Worm (Caenorhabditis elegans) whole organism, late embryonic: Measurements from ENCODE around the gene F16B4.7.

Experiments used
- C38D4.7 ChIP-seq: fragments of 200-800 bp; sonication (Bioruptor generic); optimal IDR thresholded peaks from 2 replicates; lab custom pipeline; 2018; ENCODE audit warnings: mild to moderate bottlenecking, missing genetic modification characterization, moderate library complexity, missing compliant biosample characterization
- F13H6.1 ChIP-seq: sonication (generic microtip); optimal IDR thresholded peaks from 2 replicates; lab custom pipeline; 2016; ENCODE audit warnings: missing genetic modification characterization, missing compliant biosample characterization
- K02D7.2 ChIP-seq: sonication (generic microtip); optimal IDR thresholded peaks from 2 replicates; lab custom pipeline; 2017; ENCODE audit warnings: mild to moderate bottlenecking, missing genetic modification characterization, missing compliant biosample characterization
- K09A11.1 ChIP-seq: sonication (generic microtip); optimal IDR thresholded peaks from 2 replicates; lab custom pipeline; 2017; ENCODE audit warnings: antibody characterized with exemption, mild to moderate bottlenecking, missing genetic modification characterization, missing compliant biosample characterization; ENCODE audit not compliant: insufficient read depth
- ahr-1 ChIP-seq: sonication (generic microtip); optimal IDR thresholded peaks from 2 replicates; lab custom pipeline; 2016; ENCODE audit warnings: missing genetic modification characterization, missing compliant biosample characterization
- ceh-24 ChIP-seq: sonication (generic microtip); optimal IDR thresholded peaks from 2 replicates; lab custom pipeline; 2016; ENCODE audit warnings: mild to moderate bottlenecking, missing genetic modification characterization, missing compliant biosample characterization
- ceh-30 ChIP-seq: fragments of 150-350 bp; optimal IDR thresholded peaks from 2 replicates; lab custom pipeline; 2014; ENCODE audit warnings: missing biosample characterization, missing genetic modification characterization
- ceh-34 ChIP-seq: sonication (generic microtip); optimal IDR thresholded peaks from 2 replicates; lab custom pipeline; 2016; ENCODE audit warnings: mild to moderate bottlenecking, missing genetic modification characterization, missing compliant biosample characterization
- ceh-45 ChIP-seq: fragments of 200-800 bp; sonication (Bioruptor generic); IDR thresholded peaks from 2 replicates; pipeline ENCODE4 v1.3.6; 2022; ENCODE audit warnings: missing genetic modification reagents, missing genetic modification characterization, missing compliant biosample characterization
- ceh-48 ChIP-seq: sonication (generic microtip); optimal IDR thresholded peaks from 2 replicates; lab custom pipeline; 2016; ENCODE audit warnings: missing genetic modification characterization, inconsistent platforms, missing compliant biosample characterization
- che-1 ChIP-seq: sonication (generic microtip); optimal IDR thresholded peaks from 2 replicates; lab custom pipeline; 2016; ENCODE audit warnings: mild to moderate bottlenecking, missing genetic modification characterization, missing compliant biosample characterization
- dmd-4 ChIP-seq: sonication (generic microtip); optimal IDR thresholded peaks from 2 replicates; lab custom pipeline; 2016; ENCODE audit warnings: borderline replicate concordance, missing genetic modification characterization, missing compliant biosample characterization
- dve-1 ChIP-seq: sonication (generic microtip); optimal IDR thresholded peaks from 2 replicates; lab custom pipeline; 2017; ENCODE audit warnings: antibody characterized with exemption, mild to moderate bottlenecking, missing genetic modification characterization, missing compliant biosample characterization
- elt-2 ChIP-seq: sonication (generic microtip); optimal IDR thresholded peaks from 2 replicates; lab custom pipeline; 2016; ENCODE audit warnings: missing genetic modification reagents, missing genetic modification characterization, missing compliant biosample characterization
- ets-4 ChIP-seq: sonication (generic microtip); optimal IDR thresholded peaks from 2 replicates; lab custom pipeline; 2016; ENCODE audit warnings: missing genetic modification characterization, missing compliant biosample characterization
- fax-1 ChIP-seq: sonication (generic microtip); optimal IDR thresholded peaks from 2 replicates; lab custom pipeline; 2016; ENCODE audit warnings: missing genotype, missing genetic modification characterization, missing compliant biosample characterization
- fkh-10 ChIP-seq: fragments of 150-350 bp; optimal IDR thresholded peaks from 2 replicates; lab custom pipeline; 2014; ENCODE audit warnings: missing biosample characterization, missing genetic modification reagents, missing genetic modification characterization
- hlh-13 ChIP-seq: fragments of 200-800 bp; sonication (Bioruptor generic); optimal IDR thresholded peaks from 2 replicates; lab custom pipeline; 2018; ENCODE audit warnings: mild to moderate bottlenecking, missing genetic modification characterization, missing compliant biosample characterization
- hlh-15 ChIP-seq: sonication (generic microtip); optimal IDR thresholded peaks from 2 replicates; lab custom pipeline; 2016; ENCODE audit warnings: missing genetic modification characterization, missing compliant biosample characterization
- hlh-30 ChIP-seq: sonication (generic microtip); optimal IDR thresholded peaks from 2 replicates; lab custom pipeline; 2017; ENCODE audit warnings: antibody characterized with exemption, missing genetic modification characterization, missing compliant biosample characterization; ENCODE audit not compliant: insufficient read depth
- hlh-6 ChIP-seq: sonication (generic microtip); optimal IDR thresholded peaks from 2 replicates; lab custom pipeline; 2016; ENCODE audit warnings: missing genotype, missing genetic modification characterization, missing compliant biosample characterization
- madf-2 ChIP-seq: sonication (generic microtip); optimal IDR thresholded peaks from 2 replicates; lab custom pipeline; 2017; ENCODE audit warnings: missing genetic modification characterization, missing compliant biosample characterization
- nfya-1 ChIP-seq: sonication (generic microtip); optimal IDR thresholded peaks from 2 replicates; lab custom pipeline; 2017; ENCODE audit warnings: missing genetic modification characterization, mild to moderate bottlenecking, missing compliant biosample characterization, antibody characterized with exemption, moderate library complexity
- npax-4 ChIP-seq: sonication (generic microtip); optimal IDR thresholded peaks from 2 replicates; lab custom pipeline; 2016; ENCODE audit warnings: missing genetic modification characterization, missing compliant biosample characterization
- pag-3 ChIP-seq: sonication (generic microtip); optimal IDR thresholded peaks from 2 replicates; lab custom pipeline; 2016; ENCODE audit warnings: missing compliant biosample characterization, missing genetic modification characterization, borderline replicate concordance
- pat-9 ChIP-seq: fragments of 200-800 bp; sonication (Bioruptor generic); optimal IDR thresholded peaks from 2 replicates; lab custom pipeline; 2018; ENCODE audit warnings: mild to moderate bottlenecking, missing genetic modification characterization, moderate library complexity, missing compliant biosample characterization
- pax-1 ChIP-seq: fragments of 150-350 bp; optimal IDR thresholded peaks from 2 replicates; lab custom pipeline; 2014; ENCODE audit warnings: missing biosample characterization, missing genetic modification characterization
- pha-4 ChIP-seq: fragments of 150-350 bp; optimal IDR thresholded peaks from 2 replicates; lab custom pipeline; 2018; ENCODE audit warnings: missing biosample characterization, missing genetic modification reagents, missing genetic modification characterization
- pqm-1 ChIP-seq: sonication (generic microtip); optimal IDR thresholded peaks from 2 replicates; lab custom pipeline; 2016; ENCODE audit warnings: missing genetic modification characterization, missing compliant biosample characterization
- ref-2 ChIP-seq: sonication (generic microtip); optimal IDR thresholded peaks from 2 replicates; lab custom pipeline; 2016; ENCODE audit warnings: missing genetic modification characterization, missing compliant biosample characterization
- sox-2 ChIP-seq: fragments of 200-800 bp; sonication (Bioruptor generic); IDR thresholded peaks from 2 replicates; pipeline ENCODE4 v1.3.6; 2022; ENCODE audit warnings: missing genetic modification reagents, missing genetic modification characterization, missing compliant biosample characterization
- sox-4 ChIP-seq: sonication (generic microtip); optimal IDR thresholded peaks from 2 replicates; lab custom pipeline; 2017; ENCODE audit warnings: mild to moderate bottlenecking, missing genetic modification characterization, inconsistent platforms, missing compliant biosample characterization
- syd-9 ChIP-seq: sonication (generic microtip); optimal IDR thresholded peaks from 2 replicates; lab custom pipeline; 2016; ENCODE audit warnings: mild to moderate bottlenecking, missing genetic modification characterization, moderate library complexity, missing compliant biosample characterization
- tbx-2 ChIP-seq: sonication (generic microtip); optimal IDR thresholded peaks from 2 replicates; lab custom pipeline; 2016; ENCODE audit warnings: missing genetic modification characterization, missing compliant biosample characterization
- tbx-7 ChIP-seq: sonication (generic microtip); optimal IDR thresholded peaks from 2 replicates; lab custom pipeline; 2016; ENCODE audit warnings: missing genotype, missing genetic modification characterization, missing compliant biosample characterization
- ttx-3 ChIP-seq: sonication (generic microtip); optimal IDR thresholded peaks from 2 replicates; lab custom pipeline; 2016; ENCODE audit warnings: missing genetic modification reagents, missing genetic modification characterization, missing compliant biosample characterization
- unc-42 ChIP-seq: sonication (generic microtip); optimal IDR thresholded peaks from 2 replicates; lab custom pipeline; 2016; ENCODE audit warnings: missing genotype, missing genetic modification characterization, missing compliant biosample characterization
- unc-55 ChIP-seq: sonication (generic microtip); optimal IDR thresholded peaks from 2 replicates; lab custom pipeline; 2017; ENCODE audit warnings: missing biosample characterization, missing genetic modification reagents, missing genetic modification characterization
- unc-86 ChIP-seq: sonication (generic microtip); optimal IDR thresholded peaks from 2 replicates; lab custom pipeline; 2016; ENCODE audit warnings: missing genetic modification characterization, missing compliant biosample characterization
- zip-5 ChIP-seq: sonication (generic microtip); optimal IDR thresholded peaks from 2 replicates; lab custom pipeline; 2016; ENCODE audit warnings: missing genetic modification characterization, missing compliant biosample characterization
- ztf-16 ChIP-seq: sonication (generic microtip); optimal IDR thresholded peaks from 2 replicates; lab custom pipeline; 2017; ENCODE audit warnings: missing genetic modification characterization, missing compliant biosample characterization

Gene F16B4.7

ce11 chrV:1578572-1579230 is 6.8 kb upstream of the F16B4.7 start:
- no peak for TF ChIP-seq K02D7.2 (tag; lab: Kevin White, UChicago)
- TF ChIP-seq syd-9 (tag; lab: Kevin White, UChicago) = no peak
- TF ChIP-seq nfya-1 (tag; lab: Kevin White, UChicago) = no peak
- no peak for TF ChIP-seq F13H6.1 (tag; lab: Kevin White, UChicago)
- TF ChIP-seq hlh-6 = no peak
- no peak for TF ChIP-seq dve-1
- no peak for TF ChIP-seq dmd-4 (tag; lab: Kevin White, UChicago)
- no peak for TF ChIP-seq pag-3 (tag; lab: Kevin White, UChicago)
- TF ChIP-seq fkh-10 (GFP tag; lab: Kevin White, UChicago) = no peak
- TF ChIP-seq elt-2 (tag; lab: Kevin White, UChicago) = no peak
- TF ChIP-seq ceh-48 = no peak
- TF ChIP-seq unc-55 (GFP tag; lab: Kevin White, UChicago) = no peak
- no peak for TF ChIP-seq ceh-45
- TF ChIP-seq hlh-13 (GFP tag; lab: Kevin White, UChicago) = no peak
- no peak for TF ChIP-seq ttx-3 (tag; lab: Kevin White, UChicago)
- no peak for TF ChIP-seq unc-86
- no peak for TF ChIP-seq ref-2 (tag; lab: Kevin White, UChicago)
- no peak for TF ChIP-seq C38D4.7
- no peak for TF ChIP-seq ceh-30 (tag; lab: Kevin White, UChicago)
- TF ChIP-seq hlh-15 (tag; lab: Kevin White, UChicago) = no peak

- TF ChIP-seq ceh-24 (tag; lab: Kevin White, UChicago) = no peak
- TF ChIP-seq dve-1 = no peak
- no peak for TF ChIP-seq sox-2
- no peak for TF ChIP-seq pha-4 (tag; lab: Kevin White, UChicago)
- no peak for TF ChIP-seq che-1 (tag; lab: Kevin White, UChicago)
- TF ChIP-seq unc-55 (GFP tag; lab: Kevin White, UChicago) = no peak
- no peak for TF ChIP-seq tbx-7 (tag; lab: Kevin White, UChicago)
- no peak for TF ChIP-seq hlh-15 (tag; lab: Kevin White, UChicago)
Observed at ce11 chrV:1579790-1580189, 5.7 kb upstream of the F16B4.7 start.

ce11 chrV:1583242-1583641 is 2.3 kb upstream of the F16B4.7 start:
- TF ChIP-seq ceh-34 (tag; lab: Kevin White, UChicago) (no peak), C38D4.7 (no peak), ceh-30 (tag; lab: Kevin White, UChicago) (no peak), pqm-1 (tag; lab: Kevin White, UChicago) (no peak), sox-4 (tag; lab: Kevin White, UChicago) (no peak), zip-5 (no peak), ahr-1 (no peak), pat-9 (no peak), fkh-10 (GFP tag; lab: Kevin White, UChicago) (no peak), pag-3 (tag; lab: Kevin White, UChicago) (no peak), syd-9 (tag; lab: Kevin White, UChicago) (no peak), madf-2 (tag; lab: Kevin White, UChicago) (no peak)
- TF ChIP-seq, all 69 proteins: peak for 0

ce11 chrV:1586906-1587305 is 1.4 kb downstream of the F16B4.7 start, which contains the start of gene F16B4.6:
Gene F16B4.6 (plus strand): TSS chrV:1587206.
- TF ChIP-seq ceh-30 (tag; lab: Kevin White, UChicago) = no peak
- TF ChIP-seq, all 69 proteins: peak for 0

ce11 chrV:1588128-1588527 is 2.6 kb downstream of the F16B4.7 start, which contains the start of gene F16B4.5:
Gene F16B4.5 (plus strand): TSS chrV:1588428.
- TF ChIP-seq unc-55 (GFP tag; lab: Kevin White, UChicago) (no peak), fax-1 (tag; lab: Kevin White, UChicago) (no peak), pax-1 (tag; lab: Kevin White, UChicago) (no peak), F13H6.1 (tag; lab: Kevin White, UChicago) (no peak), npax-4 (tag; lab: Kevin White, UChicago) (no peak), unc-42 (tag; lab: Kevin White, UChicago) (no peak), ztf-16 (tag; lab: Kevin White, UChicago) (no peak), hlh-13 (GFP tag; lab: Kevin White, UChicago) (no peak), nfya-1 (tag; lab: Kevin White, UChicago) (no peak), ceh-34 (tag; lab: Kevin White, UChicago) (no peak), tbx-2 (tag; lab: Kevin White, UChicago) (no peak), K09A11.1 (tag; lab: Kevin White, UChicago) (no peak), hlh-30 (tag; lab: Kevin White, UChicago) (no peak), sox-4 (tag; lab: Kevin White, UChicago) (no peak), ets-4 (no peak), dve-1 (no peak)
